Worm (Caenorhabditis elegans) whole organism, L2 larva: Measurements from ENCODE around the gene endu-2.

Experiments
- nhr-77 ChIP-seq: fragments of 150-350 bp; optimal IDR thresholded peaks from 2 replicates; lab custom pipeline; 2014; ENCODE audit warnings: missing biosample characterization, missing genetic modification characterization
- unc-62 ChIP-seq: fragments of 150-350 bp; optimal IDR thresholded peaks from 2 replicates; lab custom pipeline; 2014; ENCODE audit warnings: missing biosample characterization, missing genetic modification reagents, missing genetic modification characterization

ce11 chrX:8236515-8236914, 5.6 kb upstream of the endu-2 start:
- TF ChIP-seq unc-62 (GFP tag; lab: Kevin White, UChicago): no peak
- TF ChIP-seq nhr-77 (tag; lab: Kevin White, UChicago): no peak
